Worm (Caenorhabditis elegans) whole organism, early embryonic: ENCODE measurements around the gene W10C6.2.

Source experiments
- B0310.2 ChIP-seq: sonication (generic microtip); optimal IDR thresholded peaks from 2 replicates; lab custom pipeline; 2016; ENCODE audit warnings: mild to moderate bottlenecking, missing genetic modification characterization, missing compliant biosample characterization
- aly-1 ChIP-seq: sonication (generic microtip); optimal IDR thresholded peaks from 2 replicates; lab custom pipeline; 2016; ENCODE audit warnings: missing genetic modification characterization, missing compliant biosample characterization
- ama-1 ChIP-seq: fragments of 150-350 bp; optimal IDR thresholded peaks from 2 replicates; lab custom pipeline; 2014
- ceh-13 ChIP-seq: fragments of 200-800 bp; sonication (Bioruptor generic); optimal IDR thresholded peaks from 2 replicates; lab custom pipeline; 2018; ENCODE audit warnings: mild to moderate bottlenecking, missing genetic modification characterization, missing compliant biosample characterization
- ceh-36 ChIP-seq: sonication (generic microtip); optimal IDR thresholded peaks from 2 replicates; lab custom pipeline; 2016; ENCODE audit warnings: missing genetic modification characterization, inconsistent platforms, missing compliant biosample characterization
- ets-7 ChIP-seq: sonication (generic microtip); optimal IDR thresholded peaks from 2 replicates; lab custom pipeline; 2016; ENCODE audit warnings: missing genotype, missing genetic modification characterization, missing compliant biosample characterization
- flt-1 ChIP-seq: fragments of 200-800 bp; sonication (Bioruptor generic); IDR thresholded peaks from 2 replicates; pipeline ENCODE4 v1.3.6; 2022; ENCODE audit warnings: missing genetic modification characterization, missing compliant biosample characterization
- hmbx-1 ChIP-seq: sonication (generic microtip); optimal IDR thresholded peaks from 2 replicates; lab custom pipeline; 2016; ENCODE audit warnings: mild to moderate bottlenecking, missing genetic modification characterization, missing compliant biosample characterization
- hnd-1 ChIP-seq: sonication (generic microtip); optimal IDR thresholded peaks from 2 replicates; lab custom pipeline; 2016; ENCODE audit warnings: missing genetic modification characterization, missing compliant biosample characterization
- pes-1 ChIP-seq: fragments of 200-800 bp; sonication (Bioruptor generic); IDR thresholded peaks from 2 replicates; pipeline ENCODE4 v1.3.6; 2022; ENCODE audit warnings: missing genetic modification reagents, missing genetic modification characterization, missing compliant biosample characterization
- tbx-11 ChIP-seq: fragments of 200-800 bp; sonication (Bioruptor generic); IDR thresholded peaks from 2 replicates; pipeline ENCODE4 v1.3.6; 2022; ENCODE audit warnings: missing genetic modification characterization, missing compliant biosample characterization
- tbx-37 ChIP-seq: fragments of 200-800 bp; sonication (Bioruptor generic); conservative IDR thresholded peaks from 2 replicates; pipeline ENCODE4 v1.3.6; 2022; ENCODE audit warnings: missing genetic modification reagents, missing genetic modification characterization, missing compliant biosample characterization

DNA sequence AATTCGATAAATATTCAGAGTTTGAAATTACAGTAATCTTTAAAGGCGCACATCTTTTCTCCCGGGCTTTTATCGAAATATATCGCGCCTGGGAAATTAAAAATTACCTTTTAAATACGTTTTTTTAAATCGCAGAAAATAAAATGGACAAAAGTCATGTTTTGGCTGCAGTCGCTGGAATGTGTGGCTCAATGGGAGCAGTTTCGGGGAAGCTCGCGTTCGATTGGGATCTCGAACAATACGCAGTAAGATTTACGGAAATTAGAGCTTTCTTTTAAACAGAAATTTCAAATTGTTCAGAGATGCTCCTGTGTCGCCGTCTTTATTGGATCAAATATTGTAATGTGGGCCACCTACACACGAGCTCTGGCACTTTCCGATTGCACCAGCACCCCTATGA lies 7.8 kb upstream of the W10C6.2 start, which contains the start of gene F40F8.12:
- TF ChIP-seq flt-1 (GFP tag; lab: Robert Waterston, UW) (no peak), ets-7 (tag; lab: Kevin White, UChicago) (no peak), B0310.2 (tag; lab: Kevin White, UChicago) (no peak), pes-1 (GFP tag; lab: Robert Waterston, UW) (no peak), tbx-37 (GFP tag; lab: Robert Waterston, UW) (no peak), hnd-1 (tag; lab: Kevin White, UChicago) (no peak), ama-1 (lab: Kevin White, UChicago) (no peak), ceh-13 (no peak), hmbx-1 (tag; lab: Kevin White, UChicago) (no peak), aly-1 (tag; lab: Kevin White, UChicago) (no peak), ceh-36 (no peak), tbx-11 (GFP tag; lab: Robert Waterston, UW) (no peak)
